Fruit fly (Drosophila melanogaster) whole organism, wandering third instar larva: ENCODE data around the gene nesd.
A peak's percentile ranks its signal among the peaks of the same experiment; 100 is the strongest.

Experiments
- CG9705 ChIP-seq: fragments of 200-800 bp; sonication (Bioruptor generic); optimal IDR thresholded peaks from 2 replicates; lab custom pipeline; 2018; ENCODE audit warnings: missing biosample characterization, mild to moderate bottlenecking, missing genetic modification characterization
- CrebA ChIP-seq: fragments of 200-800 bp; sonication (Bioruptor generic); optimal IDR thresholded peaks from 2 replicates; lab custom pipeline; 2016; ENCODE audit warnings: missing biosample characterization, mild to moderate bottlenecking, missing genetic modification characterization, borderline replicate concordance
- Dfd ChIP-seq: fragments of >200 bp; optimal IDR thresholded peaks from 2 replicates; lab custom pipeline; 2017; ENCODE audit warnings: missing biosample characterization, missing genetic modification characterization
- Dif ChIP-seq: fragments of 200-275, 200-300 bp; sonication (Bioruptor generic); optimal IDR thresholded peaks from 2 replicates; lab custom pipeline; 2018; ENCODE audit warnings: missing biosample characterization, missing genetic modification characterization; ENCODE audit not compliant: partially characterized antibody
- HLH106 ChIP-seq: fragments of 200-800 bp; optimal IDR thresholded peaks from 3 replicates; lab custom pipeline; 2019; ENCODE audit warnings: missing biosample characterization, mild to moderate bottlenecking, missing genetic modification characterization, moderate library complexity
- Hnf4 ChIP-seq: fragments of 200-800 bp; sonication (Bioruptor generic); optimal IDR thresholded peaks from 2 replicates; lab custom pipeline; 2016; ENCODE audit warnings: missing biosample characterization, mild to moderate bottlenecking, missing genetic modification characterization
- Jra ChIP-seq: sonication (Bioruptor generic); optimal IDR thresholded peaks from 2 replicates; lab custom pipeline; 2016; ENCODE audit warnings: missing biosample characterization, missing genetic modification characterization
- Mio ChIP-seq: sonication (Bioruptor generic); optimal IDR thresholded peaks from 2 replicates; lab custom pipeline; 2016; ENCODE audit warnings: missing biosample characterization, missing genetic modification characterization
- Myc ChIP-seq: fragments of >200 bp; optimal IDR thresholded peaks from 2 replicates; lab custom pipeline; 2017
- OdsH ChIP-seq: fragments of 200-800 bp; sonication (Bioruptor generic); optimal IDR thresholded peaks from 2 replicates; lab custom pipeline; 2016; ENCODE audit warnings: missing biosample characterization, mild to moderate bottlenecking, missing genetic modification characterization
- Rel ChIP-seq, 2 experiments: fragments of 200-800 bp; sonication (Bioruptor generic) in 1 of 2; optimal IDR thresholded peaks; 2 replicates in 1 of 2; 3 replicates in 1 of 2; lab custom pipeline; 2016 to 2019; ENCODE audit warnings: mild to moderate bottlenecking in 2 of 2, missing biosample characterization in 2 of 2, missing genetic modification characterization in 2 of 2, moderate library complexity in 1 of 2
- Sp1 ChIP-seq: fragments of 200-800 bp; sonication (Bioruptor generic); optimal IDR thresholded peaks from 3 replicates; lab custom pipeline; 2019; ENCODE audit warnings: missing biosample characterization, mild to moderate bottlenecking, missing genetic modification characterization, moderate library complexity
- brk ChIP-seq: fragments of 200-800 bp; sonication (Bioruptor generic); optimal IDR thresholded peaks from 2 replicates; lab custom pipeline; 2016; ENCODE audit warnings: missing biosample characterization, mild to moderate bottlenecking, missing genetic modification characterization
- dl ChIP-seq, 2 experiments: fragments of 175-275, 200-275 bp in 1 of 2; fragments of 200-275 bp in 1 of 2; sonication (Bioruptor generic); optimal IDR thresholded peaks; lab custom pipeline; 2018; ENCODE audit warnings: mild to moderate bottlenecking in 2 of 2, missing biosample characterization in 2 of 2, missing genetic modification characterization in 2 of 2, moderate library complexity in 2 of 2; ENCODE audit not compliant: partially characterized antibody in 2 of 2, insufficient read depth in 1 of 2
- dmrt93B ChIP-seq: fragments of 200-800 bp; sonication (Bioruptor generic); optimal IDR thresholded peaks from 2 replicates; lab custom pipeline; 2018; ENCODE audit warnings: missing biosample characterization, mild to moderate bottlenecking, missing genetic modification characterization
- dsf ChIP-seq: sonication (Bioruptor generic); optimal IDR thresholded peaks from 2 replicates; lab custom pipeline; 2016; ENCODE audit warnings: missing biosample characterization, missing genetic modification characterization, borderline replicate concordance
- ey ChIP-seq: fragments of 200-800 bp; sonication (Bioruptor generic); optimal IDR thresholded peaks from 2 replicates; lab custom pipeline; 2016; ENCODE audit warnings: missing biosample characterization, missing genetic modification characterization
- foxo ChIP-seq, 2 experiments: fragments of 200-800 bp; sonication (Bioruptor generic); optimal IDR thresholded peaks; 2 replicates in 1 of 2; 3 replicates in 1 of 2; lab custom pipeline; 2016 to 2017; ENCODE audit warnings: missing biosample characterization in 2 of 2, missing genetic modification characterization in 2 of 2
- fru ChIP-seq: fragments of 200-800 bp; sonication (Bioruptor generic); optimal IDR thresholded peaks from 3 replicates; lab custom pipeline; 2016; ENCODE audit warnings: missing biosample characterization, mild to moderate bottlenecking, missing genetic modification characterization
- h ChIP-seq: fragments of 200-800 bp; sonication (Bioruptor generic); optimal IDR thresholded peaks from 3 replicates; lab custom pipeline; 2016; ENCODE audit warnings: missing biosample characterization, mild to moderate bottlenecking, missing genetic modification characterization
- jim ChIP-seq: fragments of 175-275, 200-325 bp; sonication (Bioruptor generic); optimal IDR thresholded peaks from 2 replicates; lab custom pipeline; 2016; ENCODE audit warnings: missing biosample characterization, mild to moderate bottlenecking, missing genetic modification characterization
- psq ChIP-seq: fragments of 200-800 bp; sonication (Bioruptor generic); optimal IDR thresholded peaks from 3 replicates; lab custom pipeline; 2017; ENCODE audit warnings: missing biosample characterization, mild to moderate bottlenecking, missing genetic modification characterization, moderate library complexity
- rgr ChIP-seq: fragments of 200-800 bp; sonication (Bioruptor generic); optimal IDR thresholded peaks from 3 replicates; lab custom pipeline; 2016; ENCODE audit warnings: missing biosample characterization, mild to moderate bottlenecking, missing genetic modification characterization
- sv ChIP-seq: fragments of 200-800 bp; sonication (Bioruptor generic); optimal IDR thresholded peaks from 3 replicates; lab custom pipeline; 2016; ENCODE audit warnings: missing biosample characterization, missing genetic modification characterization
- tai ChIP-seq: sonication (Bioruptor generic); optimal IDR thresholded peaks from 2 replicates; lab custom pipeline; 2016; ENCODE audit warnings: missing biosample characterization, missing genetic modification characterization
- woc ChIP-seq: sonication (Bioruptor generic); optimal IDR thresholded peaks from 2 replicates; lab custom pipeline; 2016; ENCODE audit warnings: missing biosample characterization, mild to moderate bottlenecking, missing genetic modification characterization

The nesd gene

DNA sequence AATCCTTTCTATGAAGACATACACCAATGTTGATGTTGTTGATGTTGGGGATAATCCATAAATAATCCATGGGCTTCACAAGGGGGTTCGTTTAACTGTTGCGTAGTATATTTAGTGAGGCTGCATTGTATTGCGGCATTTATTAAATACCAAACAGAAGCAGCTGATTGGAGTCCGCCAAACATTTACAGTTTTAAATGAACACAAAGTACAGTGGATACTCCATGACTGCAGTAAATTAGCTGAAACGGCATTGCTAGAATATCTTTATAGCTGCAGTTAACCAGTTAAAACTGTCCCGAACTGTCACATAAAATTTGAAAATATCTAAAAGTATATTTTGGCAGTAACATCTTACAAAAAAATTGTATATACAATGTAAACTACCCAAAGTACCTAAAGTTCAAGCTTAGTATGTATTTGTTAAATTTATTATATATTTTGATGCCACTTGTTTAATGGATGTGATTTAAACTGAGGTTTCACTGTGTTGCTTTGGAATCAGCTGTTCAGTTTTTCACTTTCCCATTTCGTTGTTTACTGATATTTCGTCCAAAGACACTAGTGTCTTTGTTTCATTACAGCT lies 2.6 kb upstream of the nesd start, which contains the start of the genes CG10747 and Pyroxd1 (continued):
- TF ChIP-seq Jra = peak; percentile 96
- peak; percentile 98 for TF ChIP-seq sv

- TF ChIP-seq rgr (GFP tag; lab: Kevin White, UChicago) = peak; percentile 19
- TF ChIP-seq Myc = no peak
- TF ChIP-seq psq = peak; percentile 6
- peak; percentile 46 for TF ChIP-seq woc (GFP tag; lab: Kevin White, UChicago)
- TF ChIP-seq Dif (GFP tag; lab: Kevin White, UChicago) = no peak
- TF ChIP-seq Mio (GFP tag; lab: Kevin White, UChicago) = no peak
- TF ChIP-seq dmrt93B (GFP tag; lab: Kevin White, UChicago) = no peak
- no peak for TF ChIP-seq CrebA (GFP tag; lab: Kevin White, UChicago)
- TF ChIP-seq h (GFP tag; lab: Kevin White, UChicago) = peak; percentile 42
- peak; percentile 63 for TF ChIP-seq HLH106 (tag; lab: Kevin White, UChicago)
- no peak for TF ChIP-seq jim (GFP tag; lab: Kevin White, UChicago)
- peak; percentile 16 for TF ChIP-seq Sp1 (GFP tag; lab: Kevin White, UChicago)
- peak; percentile 37 for TF ChIP-seq Hnf4 (GFP tag; lab: Kevin White, UChicago)
- peak in 1 of 2 experiments; percentile 52 for TF ChIP-seq foxo (GFP tag; optimal IDR thresholded peaks at IDR 0.05; lab: Kevin White, UChicago)
- TF ChIP-seq Rel (GFP tag; optimal IDR thresholded peaks at IDR 0.05; lab: Kevin White, UChicago) = no peak
- peak; percentile 91 for TF ChIP-seq Rel (tag; optimal IDR thresholded peaks at IDR 0.05; lab: Kevin White, UChicago)
- TF ChIP-seq Jra = no peak
These were observed 3.4 kb downstream of the nesd start, which contains the start of the genes mRpS18B and Kua for dm6 chr2L:20097105-20097631. TSS of gene mRpS18B (minus strand) at chr2L:20097253. TSS of gene Kua (plus strand) at chr2L:20097581.

DNA sequence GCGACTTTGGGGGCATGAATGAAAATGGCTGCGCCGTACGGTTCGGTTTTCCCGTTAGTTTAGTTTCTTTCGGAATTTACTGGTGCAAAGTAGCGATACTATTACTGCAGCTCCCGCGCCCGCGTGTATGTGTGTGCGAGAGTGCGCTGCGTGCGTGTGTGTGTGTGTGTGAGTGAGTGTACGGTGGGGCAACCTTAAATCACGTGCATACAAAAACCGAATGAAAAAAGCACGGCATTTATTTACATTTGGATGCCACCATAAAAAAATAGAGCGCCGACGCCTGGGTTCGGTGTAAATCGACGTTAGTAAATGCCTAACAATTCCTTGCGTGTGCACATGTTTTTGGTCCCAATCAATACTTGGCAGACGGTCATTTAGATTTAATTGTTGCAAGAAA lies 4.0 kb downstream of the nesd start:
- TF ChIP-seq Dfd = peak; percentile 3
- TF ChIP-seq fru = no peak

- TF ChIP-seq Mio (GFP tag; lab: Kevin White, UChicago) (no peak), Dif (GFP tag; lab: Kevin White, UChicago) (peak; percentile 68)
- TF ChIP-seq, all 38 proteins: peak for 1
These were observed 4.4 kb downstream of the nesd start for dm6 chr2L:20098194-20098593.

DNA sequence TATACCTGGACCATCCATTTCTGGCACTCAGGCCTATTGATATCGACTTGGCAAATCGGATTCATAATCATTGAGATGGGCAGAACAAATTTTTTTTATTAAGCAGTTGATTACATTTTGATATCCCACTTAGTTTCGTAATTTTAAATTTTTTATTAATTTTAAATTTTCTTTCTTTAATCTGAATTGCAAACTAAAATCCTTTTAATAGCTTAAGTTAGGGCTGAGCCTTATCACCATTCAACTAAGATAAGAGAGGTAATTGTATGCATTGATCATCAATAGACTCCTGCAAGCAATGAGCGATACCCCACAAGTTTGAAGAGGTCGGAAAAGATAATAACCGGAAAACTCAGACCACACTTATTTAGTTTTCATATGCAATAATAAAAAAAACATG lies 10.3 kb downstream of the nesd start, which contains the start of gene CG13970:
CG13970 (minus strand) TSS at position 101 of the 400 bp plus-strand sequence.
- TF ChIP-seq Sp1 (GFP tag; lab: Kevin White, UChicago) = no peak
- no peak for TF ChIP-seq CG9705 (GFP tag; lab: Kevin White, UChicago)
- no peak for TF ChIP-seq psq
- TF ChIP-seq dsf (GFP tag; lab: Kevin White, UChicago) = no peak
- TF ChIP-seq, all 38 proteins: peak for 0

dm6 chr2L:20104526-20104925 lies 10.8 kb downstream of the nesd start:
- TF ChIP-seq dsf (GFP tag; lab: Kevin White, UChicago) (no peak), Hnf4 (GFP tag; lab: Kevin White, UChicago) (peak; percentile 7)

DNA sequence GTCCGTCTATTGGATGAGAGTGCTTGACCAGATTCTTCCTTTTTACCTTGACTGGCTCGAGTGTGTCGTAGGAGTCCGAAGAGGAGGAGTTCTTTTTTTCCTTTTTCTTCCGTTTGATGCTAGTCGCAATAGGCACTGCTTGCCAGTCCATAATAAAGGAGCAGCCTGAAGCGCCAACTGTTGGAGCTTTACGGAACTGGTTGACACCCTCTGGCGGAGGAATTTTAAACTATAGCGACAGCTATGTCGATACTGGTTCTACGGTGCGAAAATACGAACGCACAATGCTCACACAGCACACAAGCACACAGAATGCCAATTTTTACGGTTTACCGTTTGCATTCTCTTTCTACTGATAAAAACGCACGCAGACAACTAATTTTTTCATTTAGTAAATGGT lies 12.8 kb downstream of the nesd start:
- peak in 1 of 2 experiments; percentile 26 for TF ChIP-seq foxo (GFP tag; optimal IDR thresholded peaks at IDR 0.05; lab: Kevin White, UChicago)
- no peak for TF ChIP-seq ey
- TF ChIP-seq Myc = peak; percentile 50
- peak; percentile 19 for TF ChIP-seq HLH106 (tag; lab: Kevin White, UChicago)
- TF ChIP-seq OdsH (GFP tag; lab: Kevin White, UChicago) = no peak

DNA sequence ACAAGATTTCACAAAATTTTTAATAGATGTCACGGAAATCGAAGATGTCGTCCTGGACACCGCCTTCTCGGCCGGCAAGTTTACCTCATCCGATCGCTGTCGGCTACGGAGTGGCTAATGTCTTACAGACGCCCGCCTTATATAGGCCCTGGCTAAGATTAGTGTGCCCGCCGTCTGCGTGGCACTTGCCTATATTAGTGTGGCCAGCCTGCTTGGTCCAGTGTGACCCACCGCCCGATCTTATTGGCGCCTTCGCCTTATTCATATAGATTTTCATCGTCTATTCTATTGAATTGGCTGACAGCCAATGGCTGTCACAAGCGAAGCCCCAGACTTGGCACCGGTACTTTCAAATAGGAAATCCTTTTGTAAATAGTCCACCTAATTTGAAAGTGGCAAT lies 22.1 kb downstream of the nesd start:
- TF ChIP-seq psq = no peak
- no peak for TF ChIP-seq dl (GFP tag; optimal IDR thresholded peaks at IDR 0.05; lab: Kevin White, UChicago; ENCODE audit: insufficient read depth in 1 of 2, partially characterized antibody in 2 of 2)
- no peak for TF ChIP-seq tai (GFP tag; lab: Kevin White, UChicago)
- no peak for TF ChIP-seq Dfd
- TF ChIP-seq brk (GFP tag; lab: Kevin White, UChicago) = no peak
- TF ChIP-seq Dif (GFP tag; lab: Kevin White, UChicago) = no peak
